Worm (Caenorhabditis elegans) whole organism, L2 larva: ENCODE results near the gene nuo-3.
"Not testable (repeated sequence)": the region's sequence is repeated elsewhere in the genome, so short reads cannot be mapped to it uniquely, and the experiment has no call there.

Source experiments
- C34F6.9 ChIP-seq: fragments of 150-350 bp; optimal IDR thresholded peaks from 2 replicates; lab custom pipeline; 2014; ENCODE audit warnings: missing biosample characterization, missing genetic modification characterization
- F13H6.1 ChIP-seq: sonication (generic microtip); optimal IDR thresholded peaks from 2 replicates; lab custom pipeline; 2016; ENCODE audit warnings: missing genetic modification characterization, missing compliant biosample characterization
- ZK546.5 ChIP-seq: sonication (generic microtip); optimal IDR thresholded peaks from 2 replicates; lab custom pipeline; 2017; ENCODE audit warnings: missing biosample characterization, missing genetic modification characterization
- aly-2 ChIP-seq: fragments of 150-350 bp; optimal IDR thresholded peaks from 2 replicates; lab custom pipeline; 2014; ENCODE audit warnings: missing biosample characterization, missing genetic modification characterization
- ama-1 ChIP-seq: fragments of 150-350 bp; optimal IDR thresholded peaks from 2 replicates; lab custom pipeline; 2018; ENCODE audit warnings: inconsistent platforms
- blmp-1 ChIP-seq: sonication (generic microtip); optimal IDR thresholded peaks from 2 replicates; lab custom pipeline; 2017; ENCODE audit warnings: missing genetic modification characterization, mild to moderate bottlenecking, missing compliant biosample characterization, antibody characterized with exemption, moderate library complexity; ENCODE audit not compliant: insufficient read depth
- ceh-16 ChIP-seq: fragments of 150-350 bp; optimal IDR thresholded peaks from 2 replicates; lab custom pipeline; 2014; ENCODE audit warnings: missing biosample characterization, missing genetic modification characterization
- crh-2 ChIP-seq: sonication (generic microtip); optimal IDR thresholded peaks from 2 replicates; lab custom pipeline; 2017; ENCODE audit warnings: missing biosample characterization, missing genetic modification characterization
- elt-3 ChIP-seq: sonication (generic microtip); optimal IDR thresholded peaks from 2 replicates; lab custom pipeline; 2017; ENCODE audit warnings: missing biosample characterization, missing genetic modification characterization
- fos-1 ChIP-seq: fragments of 150-350 bp; optimal IDR thresholded peaks from 2 replicates; lab custom pipeline; 2014; ENCODE audit warnings: missing biosample characterization, missing genetic modification characterization
- lin-11 ChIP-seq: fragments of 150-350 bp; sonication (generic microtip); optimal IDR thresholded peaks from 2 replicates; lab custom pipeline; 2014; ENCODE audit warnings: missing biosample characterization, missing genetic modification characterization, inconsistent platforms, mixed read lengths
- lin-13 ChIP-seq: fragments of 150-350 bp; optimal IDR thresholded peaks from 2 replicates; lab custom pipeline; 2014; ENCODE audit warnings: missing biosample characterization, missing genetic modification reagents, missing genetic modification characterization
- lsy-2 ChIP-seq, 2 experiments: fragments of 150-350 bp in 1 of 2; sonication (generic microtip) in 1 of 2; optimal IDR thresholded peaks; 2 replicates each; lab custom pipeline; 2014 to 2017; ENCODE audit warnings: missing biosample characterization in 2 of 2, missing genetic modification characterization in 2 of 2
- mab-5 ChIP-seq: fragments of 150-350 bp; optimal IDR thresholded peaks from 2 replicates; lab custom pipeline; 2014; ENCODE audit warnings: missing biosample characterization, missing genetic modification characterization
- mdl-1 ChIP-seq, 2 experiments: fragments of 150-350 bp in 1 of 2; sonication (generic microtip) in 1 of 2; optimal IDR thresholded peaks; 2 replicates each; lab custom pipeline; 2017; ENCODE audit warnings: missing biosample characterization in 2 of 2, missing genetic modification characterization in 2 of 2
- nhr-12 ChIP-seq: fragments of 150-350 bp; optimal IDR thresholded peaks from 2 replicates; lab custom pipeline; 2014; ENCODE audit warnings: missing biosample characterization, missing genetic modification characterization
- nhr-129 ChIP-seq: fragments of 150-350 bp; optimal IDR thresholded peaks from 2 replicates; lab custom pipeline; 2014; ENCODE audit warnings: missing biosample characterization, missing genetic modification characterization
- nhr-21 ChIP-seq: fragments of 150-350 bp; optimal IDR thresholded peaks from 2 replicates; lab custom pipeline; 2014; ENCODE audit warnings: missing biosample characterization, missing genetic modification characterization
- nhr-23 ChIP-seq: fragments of 150-350 bp; optimal IDR thresholded peaks from 2 replicates; lab custom pipeline; 2014; ENCODE audit warnings: missing biosample characterization, missing genetic modification reagents, missing genetic modification characterization
- nhr-25 ChIP-seq: fragments of 150-350 bp; sonication (generic microtip); optimal IDR thresholded peaks from 3 replicates; lab custom pipeline; 2014; ENCODE audit warnings: missing biosample characterization, missing genetic modification characterization
- nhr-6 ChIP-seq: fragments of 150-350 bp; optimal IDR thresholded peaks from 2 replicates; lab custom pipeline; 2014; ENCODE audit warnings: missing biosample characterization, missing genetic modification characterization
- nhr-77 ChIP-seq: fragments of 150-350 bp; optimal IDR thresholded peaks from 2 replicates; lab custom pipeline; 2014; ENCODE audit warnings: missing biosample characterization, missing genetic modification characterization
- skn-1 ChIP-seq: sonication (generic microtip); optimal IDR thresholded peaks from 2 replicates; lab custom pipeline; 2017; ENCODE audit warnings: missing biosample characterization, missing genetic modification characterization
- sma-3 ChIP-seq: sonication (generic microtip); optimal IDR thresholded peaks from 2 replicates; lab custom pipeline; 2016; ENCODE audit warnings: missing genetic modification reagents, missing genetic modification characterization, missing compliant biosample characterization
- sma-9 ChIP-seq, 2 experiments: fragments of 150-350 bp in 1 of 2; sonication (generic microtip) in 1 of 2; optimal IDR thresholded peaks; 2 replicates each; lab custom pipeline; 2014 to 2016; ENCODE audit warnings: missing genetic modification characterization in 2 of 2, mild to moderate bottlenecking in 1 of 2, missing biosample characterization in 1 of 2, missing compliant biosample characterization in 1 of 2, missing genetic modification reagents in 1 of 2, moderate library complexity in 1 of 2
- snpc-4 ChIP-seq: fragments of 150-350 bp; optimal IDR thresholded peaks from 2 replicates; lab custom pipeline; 2014; ENCODE audit warnings: missing biosample characterization, missing genetic modification characterization
- unc-39 ChIP-seq: fragments of 150-350 bp; optimal IDR thresholded peaks from 2 replicates; lab custom pipeline; 2014; ENCODE audit warnings: missing biosample characterization, missing genetic modification characterization
- unc-55 ChIP-seq: fragments of 150-350 bp; sonication (generic microtip); optimal IDR thresholded peaks from 3 replicates; lab custom pipeline; 2014; ENCODE audit warnings: missing biosample characterization, missing genetic modification reagents, missing genetic modification characterization
- ztf-1 ChIP-seq: fragments of 200-800 bp; sonication (Bioruptor generic); conservative IDR thresholded peaks from 2 replicates; pipeline ENCODE4 v1.3.6; 2022; ENCODE audit warnings: missing genetic modification characterization, missing compliant biosample characterization
- ztf-4 ChIP-seq: fragments of 150-350 bp; optimal IDR thresholded peaks from 2 replicates; lab custom pipeline; 2014; ENCODE audit warnings: missing biosample characterization, missing genetic modification characterization

Gene nuo-3

ce11 chrIV:14766382-14766781 is 31.0 kb downstream of the nuo-3 start, which contains the start of gene vti-1:
TSS of gene vti-1 (minus strand) at chrIV:14766665.
- no peak for TF ChIP-seq snpc-4 (tag; lab: Kevin White, UChicago)
- no peak for TF ChIP-seq mab-5

- TF ChIP-seq unc-39 (tag; lab: Kevin White, UChicago): no peak
- TF ChIP-seq nhr-129 (tag; lab: Kevin White, UChicago): no peak
- TF ChIP-seq lin-11 (tag; lab: Kevin White, UChicago): no peak
- TF ChIP-seq lin-13: no peak
- no peak for TF ChIP-seq snpc-4 (tag; lab: Kevin White, UChicago)
Measured at ce11 chrIV:14765336-14765735, 32.0 kb downstream of the nuo-3 start, which contains the start of gene Y57G11C.5. TSS of gene Y57G11C.5 (minus strand) at chrIV:14765436.

ce11 chrIV:14764719-14765173 is 32.6 kb downstream of the nuo-3 start:
- TF ChIP-seq lsy-2 (tag; optimal IDR thresholded peaks at IDR 0.05; lab: Kevin White, UChicago) (no peak), nhr-21 (no peak), snpc-4 (tag; lab: Kevin White, UChicago) (peak; percentile 34), nhr-25 (tag; lab: Kevin White, UChicago) (no peak), skn-1 (no peak), sma-3 (peak; percentile 8)
- TF ChIP-seq, all 48 proteins: peak for 2

- TF ChIP-seq snpc-4 (tag; lab: Kevin White, UChicago) (no peak), ztf-4 (tag; lab: Kevin White, UChicago) (peak; percentile 39), lin-13 (no peak), ZK546.5 (tag; lab: Kevin White, UChicago) (no peak), skn-1 (no peak), ama-1 (lab: Kevin White, UChicago) (peak; percentile 81), lsy-2 (tag; optimal IDR thresholded peaks at IDR 0.05; lab: Kevin White, UChicago) (peak in 1 of 2 experiments; percentile 28), nhr-77 (tag; lab: Kevin White, UChicago) (no peak), elt-3 (no peak), F13H6.1 (tag; lab: Kevin White, UChicago) (no peak), crh-2 (tag; lab: Kevin White, UChicago) (no peak), nhr-12 (tag; lab: Kevin White, UChicago) (no peak), nhr-23 (tag; lab: Kevin White, UChicago) (no peak), ztf-1 (no peak), ceh-16 (tag; lab: Kevin White, UChicago) (no peak), aly-2 (tag; lab: Kevin White, UChicago) (no peak)
Measured at ce11 chrIV:14763938-14764718, 33.2 kb downstream of the nuo-3 start.

ce11 chrIV:14763348-14763747 is 34.0 kb downstream of the nuo-3 start:
- TF ChIP-seq blmp-1 (tag; lab: Kevin White, UChicago) (peak; percentile 15), unc-55 (peak; percentile 61), fos-1 (tag; lab: Kevin White, UChicago) (peak; percentile 53), nhr-6 (tag; lab: Kevin White, UChicago) (peak; percentile 21), nhr-21 (peak; percentile 57), ama-1 (lab: Kevin White, UChicago) (peak; percentile 65), nhr-129 (tag; lab: Kevin White, UChicago) (peak; percentile 86), lsy-2 (tag; optimal IDR thresholded peaks at IDR 0.05; lab: Kevin White, UChicago) (peak in 1 of 2 experiments; percentile 50), mdl-1 (tag; optimal IDR thresholded peaks at IDR 0.05; lab: Kevin White, UChicago) (peak; percentile 43 to 65), crh-2 (tag; lab: Kevin White, UChicago) (peak; percentile 54), sma-9 (GFP tag; optimal IDR thresholded peaks at IDR 0.05; lab: Kevin White, UChicago) (peak; percentile 34), C34F6.9 (tag; lab: Kevin White, UChicago) (peak; percentile 82), sma-3 (peak; percentile 27), mab-5 (peak; percentile 20), F13H6.1 (tag; lab: Kevin White, UChicago) (peak; percentile 55), lin-13 (peak; percentile 13)
- TF ChIP-seq sma-9 (tag; optimal IDR thresholded peaks at IDR 0.05; lab: Kevin White, UChicago): not testable (repeated sequence)
